Worm (Caenorhabditis elegans): ENCODE data around the gene abu-9.

ce11 chrX:8274869-8275268 is 47.0 kb upstream of the abu-9 start, which contains the start of gene ksr-1:
- TF ChIP-seq him-1 (tag; optimal IDR thresholded peaks at IDR 0.05) (no peak), dao-5 (tag; optimal IDR thresholded peaks at IDR 0.05) (no peak)

Data from whole organism, L4/young adult.